Worm (Caenorhabditis elegans) whole organism, L4 larva: ENCODE results near the gene F55B11.6.

ENCODE experiments used
- Y48G9A.11 ChIP-seq: fragments of 200-800 bp; sonication (Bioruptor generic); IDR thresholded peaks from 2 replicates; pipeline ENCODE4 v1.3.6; 2022; ENCODE audit warnings: missing genetic modification reagents, missing genetic modification characterization, missing compliant biosample characterization
- Y5F2A.4 ChIP-seq: fragments of 200-800 bp; sonication (Bioruptor generic); optimal IDR thresholded peaks from 2 replicates; lab custom pipeline; 2018; ENCODE audit warnings: mild to moderate bottlenecking, missing genetic modification characterization, missing compliant biosample characterization
- ZK337.2 ChIP-seq: fragments of 200-800 bp; sonication (Bioruptor generic); IDR thresholded peaks from 2 replicates; pipeline ENCODE4 v1.3.6; 2022; ENCODE audit warnings: missing genetic modification reagents, missing genetic modification characterization, missing compliant biosample characterization
- aha-1 ChIP-seq: fragments of 150-350 bp; peaks from one replicate; lab custom pipeline; 2014; ENCODE audit warnings: missing biosample characterization, missing genetic modification characterization
- ama-1 ChIP-seq: fragments of 150-350 bp; optimal IDR thresholded peaks from 2 replicates; lab custom pipeline; 2014; ENCODE audit warnings: inconsistent platforms, mixed read lengths
- ceh-20 ChIP-seq: fragments of 200-800 bp; sonication (Bioruptor generic); IDR thresholded peaks from 2 replicates; pipeline ENCODE4 v1.3.6; 2022; ENCODE audit warnings: missing genetic modification reagents, missing genetic modification characterization, missing compliant biosample characterization
- ces-1 ChIP-seq: fragments of 150-350 bp; sonication (generic microtip); optimal IDR thresholded peaks from 4 replicates; lab custom pipeline; 2014; ENCODE audit warnings: missing biosample characterization, missing genetic modification reagents, missing genetic modification characterization
- dmd-6 ChIP-seq: fragments of 200-800 bp; sonication (Bioruptor generic); IDR thresholded peaks from 2 replicates; pipeline ENCODE4 v1.3.6; 2022; ENCODE audit warnings: missing genetic modification reagents, missing genetic modification characterization, missing compliant biosample characterization
- egl-43 ChIP-seq: fragments of 200-800 bp; sonication (Bioruptor generic); IDR thresholded peaks from 2 replicates; pipeline ENCODE4 v1.3.6; 2022; ENCODE audit warnings: missing genetic modification reagents, missing genetic modification characterization, missing compliant biosample characterization
- hif-1 ChIP-seq, 2 experiments: sonication (generic microtip); optimal IDR thresholded peaks; 2 replicates each; lab custom pipeline; 2016 to 2017; ENCODE audit warnings: missing compliant biosample characterization in 2 of 2, missing genetic modification characterization in 2 of 2, missing genetic modification reagents in 2 of 2, missing genotype in 2 of 2, mild to moderate bottlenecking in 1 of 2
- hlh-11 ChIP-seq: fragments of 200-800 bp; sonication (Bioruptor generic); optimal IDR thresholded peaks from 2 replicates; lab custom pipeline; 2018; ENCODE audit warnings: mild to moderate bottlenecking, missing genetic modification characterization, missing compliant biosample characterization
- hlh-30 ChIP-seq: sonication (generic microtip); optimal IDR thresholded peaks from 2 replicates; lab custom pipeline; 2017; ENCODE audit warnings: antibody characterized with exemption, mild to moderate bottlenecking, missing genetic modification characterization, missing compliant biosample characterization; ENCODE audit not compliant: insufficient read depth
- lim-7 ChIP-seq: fragments of 200-800 bp; sonication (Bioruptor generic); IDR thresholded peaks from 2 replicates; pipeline ENCODE4 v1.3.6; 2022; ENCODE audit warnings: missing genetic modification characterization, missing compliant biosample characterization
- lin-13 ChIP-seq: fragments of 150-350 bp; optimal IDR thresholded peaks from 2 replicates; lab custom pipeline; 2014; ENCODE audit warnings: missing biosample characterization, missing genetic modification reagents, missing genetic modification characterization
- lin-38 ChIP-seq: fragments of 200-800 bp; sonication (Bioruptor generic); IDR thresholded peaks from 2 replicates; pipeline ENCODE4 v1.3.6; 2022; ENCODE audit warnings: missing genetic modification reagents, missing genetic modification characterization, missing compliant biosample characterization
- madf-5 ChIP-seq, 2 experiments: fragments of 200-800 bp; sonication (Bioruptor generic); IDR thresholded peaks; 2 replicates each; pipeline ENCODE4 v1.3.6; 2022; ENCODE audit warnings: missing compliant biosample characterization in 2 of 2, missing genetic modification characterization in 2 of 2
- mdt-29 ChIP-seq: fragments of 200-800 bp; sonication (Bioruptor generic); IDR thresholded peaks from 2 replicates; pipeline ENCODE4 v1.3.6; 2022; ENCODE audit warnings: missing genetic modification reagents, missing genetic modification characterization, missing compliant biosample characterization
- mxl-3 ChIP-seq: fragments of 200-800 bp; sonication (Bioruptor generic); optimal IDR thresholded peaks from 2 replicates; lab custom pipeline; 2018; ENCODE audit warnings: mild to moderate bottlenecking, missing genetic modification characterization, missing compliant biosample characterization
- nhr-102 ChIP-seq: sonication (generic microtip); optimal IDR thresholded peaks from 2 replicates; lab custom pipeline; 2016; ENCODE audit warnings: mild to moderate bottlenecking, missing genetic modification characterization, moderate library complexity, missing compliant biosample characterization
- nhr-25 ChIP-seq: sonication (generic microtip); optimal IDR thresholded peaks from 2 replicates; lab custom pipeline; 2017; ENCODE audit warnings: missing genetic modification characterization, mild to moderate bottlenecking, missing compliant biosample characterization, antibody characterized with exemption, moderate library complexity, borderline replicate concordance; ENCODE audit not compliant: insufficient read depth
- nhr-28 ChIP-seq: fragments of 150-350 bp; optimal IDR thresholded peaks from 2 replicates; lab custom pipeline; 2014; ENCODE audit warnings: missing biosample characterization, missing genetic modification characterization
- pha-4 ChIP-seq, 2 experiments: fragments of 150-350 bp in 1 of 2; fragments of 200-800 bp in 1 of 2; sonication (Bioruptor generic) in 1 of 2; IDR thresholded peaks in 1 of 2; optimal IDR thresholded peaks in 1 of 2; 2 replicates each; pipeline versions ENCODE4 v1.3.6 to Lab custom; 2014 to 2022; ENCODE audit warnings: missing genetic modification characterization in 2 of 2, missing genetic modification reagents in 2 of 2, missing biosample characterization in 1 of 2, missing compliant biosample characterization in 1 of 2
- rbr-2 ChIP-seq: sonication (generic microtip); optimal IDR thresholded peaks from 2 replicates; lab custom pipeline; 2016; ENCODE audit warnings: missing genotype, missing genetic modification characterization, missing compliant biosample characterization
- set-16 ChIP-seq: fragments of 200-800 bp; sonication (Bioruptor generic); IDR thresholded peaks from 2 replicates; pipeline ENCODE4 v1.3.6; 2022; ENCODE audit warnings: missing genetic modification reagents, missing genetic modification characterization, missing compliant biosample characterization
- snpc-1.2 ChIP-seq: fragments of 200-800 bp; sonication (Bioruptor generic); IDR thresholded peaks from 2 replicates; pipeline ENCODE4 v1.3.6; 2022; ENCODE audit warnings: missing genetic modification reagents, missing genetic modification characterization, missing compliant biosample characterization
- unc-62 ChIP-seq, 3 experiments: fragments of 150-350 bp in 1 of 3; sonication (generic microtip); optimal IDR thresholded peaks in 2 of 3; peaks in 1 of 3; 1 replicate in 1 of 3; 2 replicates in 2 of 3; lab custom pipeline; 2014 to 2017; ENCODE audit warnings: missing biosample characterization in 3 of 3, missing genetic modification characterization in 3 of 3, missing genetic modification reagents in 3 of 3, missing genotype in 1 of 3
- ztf-7 ChIP-seq: fragments of 150-350 bp; optimal IDR thresholded peaks from 2 replicates; lab custom pipeline; 2014; ENCODE audit warnings: missing biosample characterization, missing genetic modification characterization

F55B11.6 gene

DNA sequence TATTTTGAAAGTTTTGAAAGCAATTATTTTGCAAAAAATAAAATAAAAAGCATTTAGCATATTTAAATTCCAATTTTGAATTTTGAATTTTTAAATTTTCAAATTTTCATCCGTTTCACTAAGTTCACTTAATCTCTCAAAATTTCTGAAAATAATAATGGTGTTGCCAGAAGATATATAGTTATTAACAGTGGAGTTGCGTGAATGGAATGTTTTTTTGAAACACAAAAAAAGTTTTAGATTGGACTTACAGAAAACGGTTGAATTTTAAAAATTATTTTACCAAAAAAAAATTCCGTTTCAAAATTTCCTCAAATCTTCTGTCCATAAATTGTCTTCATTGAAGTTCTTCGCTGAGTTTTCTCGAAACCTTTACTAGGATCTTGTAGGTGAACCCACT lies 25.8 kb downstream of the F55B11.6 start:
- TF ChIP-seq snpc-1.2 = peak; percentile 74; the same call in 1 of the 2 replicates
- TF ChIP-seq hlh-11 (tag; lab: Kevin White, UChicago) = no peak

DNA sequence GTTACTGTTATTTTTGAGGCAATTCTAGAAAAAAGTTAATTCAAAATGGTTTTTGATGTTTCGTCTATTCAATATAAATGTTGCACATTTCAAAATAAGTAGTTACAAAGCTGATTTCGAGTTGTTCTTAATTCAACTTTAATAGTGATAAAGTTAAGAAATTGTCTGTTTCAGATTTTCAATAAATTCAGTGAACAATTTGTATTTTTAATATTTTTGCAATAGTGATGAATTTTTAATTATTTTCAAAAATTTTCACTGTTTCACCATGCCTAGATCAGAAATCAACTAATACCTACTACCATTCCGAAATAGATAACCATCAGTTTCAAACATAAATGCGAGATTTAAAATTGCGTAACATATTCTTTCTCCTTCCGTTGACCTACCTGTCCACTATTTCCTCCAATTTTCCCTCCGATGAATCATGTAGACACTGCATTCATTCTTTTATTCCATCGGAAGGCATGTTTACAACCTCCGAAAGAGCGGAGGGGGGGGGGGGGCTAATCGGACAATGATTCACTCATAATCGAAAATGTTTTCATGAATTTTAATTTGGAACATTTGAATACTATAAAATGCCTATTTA lies 26.9 kb downstream of the F55B11.6 start:
- TF ChIP-seq snpc-1.2 (peak; percentile 64; the same call in 1 of the 2 replicates), Y48G9A.11 (GFP tag; lab: Robert Waterston, UW) (no peak), unc-62 (GFP tag; optimal IDR thresholded peaks at IDR 0.05 in 1 of 2; lab: Kevin White, UChicago) (peak in 1 of 2 experiments; percentile 22), unc-62 (tag; optimal IDR thresholded peaks at IDR 0.05; lab: Kevin White, UChicago) (no peak)
- TF ChIP-seq, all 104 proteins: peak for 2

DNA sequence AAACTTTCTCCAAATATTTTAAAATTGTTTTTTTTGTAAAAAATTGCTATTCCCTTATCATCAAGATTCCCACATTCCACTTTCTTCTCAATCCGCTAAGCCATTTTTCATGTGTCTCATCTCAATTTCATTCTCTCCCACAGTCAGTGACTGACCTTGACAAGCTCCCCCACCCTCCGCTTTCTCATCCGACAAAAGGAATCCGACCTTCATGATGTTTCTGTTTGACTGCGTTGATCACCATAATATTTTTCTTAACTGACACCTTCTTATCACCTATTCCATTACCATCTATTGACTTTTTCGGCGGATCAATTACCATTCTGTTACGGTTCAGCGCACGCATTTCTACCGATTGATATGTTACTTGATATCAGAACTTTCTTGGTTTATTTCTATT lies 28.0 kb downstream of the F55B11.6 start:
- TF ChIP-seq unc-62 (GFP tag; optimal IDR thresholded peaks at IDR 0.05 in 1 of 2; lab: Kevin White, UChicago) (peak in 1 of 2 experiments; percentile 62), unc-62 (tag; optimal IDR thresholded peaks at IDR 0.05; lab: Kevin White, UChicago) (no peak), nhr-28 (tag; lab: Kevin White, UChicago) (peak; percentile 49), lin-13 (GFP tag; lab: Kevin White, UChicago) (no peak), ZK337.2 (no peak), egl-43 (GFP tag; lab: Robert Waterston, UW) (no peak), nhr-25 (peak; percentile 11)
- TF ChIP-seq, all 104 proteins: peak for 3

DNA sequence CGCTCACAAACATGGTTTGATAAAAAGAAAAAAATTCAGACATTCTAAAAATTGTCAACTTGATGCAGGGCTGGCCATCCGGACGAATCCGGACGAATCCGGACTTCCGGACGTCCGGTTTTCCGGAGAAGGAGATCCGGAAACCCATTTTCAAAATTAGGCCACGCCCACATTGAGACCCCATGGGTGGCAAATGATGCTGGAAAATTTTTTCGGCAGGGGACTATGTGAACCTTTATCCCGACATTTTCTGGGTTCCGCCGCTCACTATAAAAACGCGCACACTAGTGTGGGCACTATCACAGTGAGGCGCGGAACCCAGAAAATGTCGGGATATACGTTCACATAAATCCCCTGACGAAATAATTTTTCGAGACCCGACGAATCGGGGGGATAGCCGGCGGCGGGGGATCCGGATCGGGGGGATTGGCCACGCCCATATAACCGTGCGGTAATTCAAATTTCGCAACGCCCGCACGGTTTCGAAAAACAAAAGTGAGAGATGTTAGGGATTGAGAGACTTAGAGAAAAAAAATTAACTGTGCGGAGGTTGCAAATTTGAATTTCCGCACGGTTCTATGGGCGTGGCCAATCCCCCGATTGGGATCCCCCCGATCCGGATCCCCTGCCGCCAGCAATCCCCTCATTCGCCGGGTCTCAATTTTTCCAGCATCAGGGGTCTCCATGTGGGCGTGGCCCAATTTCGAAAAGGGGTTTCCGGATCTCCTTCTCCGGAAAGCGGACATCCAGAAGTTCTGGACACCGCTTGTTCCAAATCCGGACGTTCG lies 29.1 kb downstream of the F55B11.6 start:
- TF ChIP-seq ztf-7 (tag; lab: Kevin White, UChicago) = no peak
- no peak for TF ChIP-seq nhr-102 (tag; lab: Kevin White, UChicago)
- 0 out of 2 replicates have a peak, but pooled peaks have one; percentile 26 for TF ChIP-seq pha-4 (GFP tag; IDR thresholded peaks at IDR 0.05; lab: Robert Waterston, UW)
- no peak for TF ChIP-seq pha-4 (tag; optimal IDR thresholded peaks at IDR 0.05; lab: Kevin White, UChicago)
- TF ChIP-seq mdt-29 = 0 out of 2 replicates have a peak, but pooled peaks have one; percentile 18
- TF ChIP-seq hif-1 (tag; optimal IDR thresholded peaks at IDR 0.05; lab: Kevin White, UChicago) = no peak
- TF ChIP-seq set-16 (GFP tag; lab: Robert Waterston, UW) = peak; percentile 80
- TF ChIP-seq ceh-20 (GFP tag; lab: Robert Waterston, UW) = no peak
- TF ChIP-seq rbr-2 (tag; lab: Kevin White, UChicago) = no peak
- TF ChIP-seq lin-38 (GFP tag; lab: Robert Waterston, UW) = peak; percentile 48; the same call in 1 of the 2 replicates
- TF ChIP-seq dmd-6 (GFP tag; lab: Robert Waterston, UW) = no peak
- peak; percentile 96 for TF ChIP-seq snpc-1.2

DNA sequence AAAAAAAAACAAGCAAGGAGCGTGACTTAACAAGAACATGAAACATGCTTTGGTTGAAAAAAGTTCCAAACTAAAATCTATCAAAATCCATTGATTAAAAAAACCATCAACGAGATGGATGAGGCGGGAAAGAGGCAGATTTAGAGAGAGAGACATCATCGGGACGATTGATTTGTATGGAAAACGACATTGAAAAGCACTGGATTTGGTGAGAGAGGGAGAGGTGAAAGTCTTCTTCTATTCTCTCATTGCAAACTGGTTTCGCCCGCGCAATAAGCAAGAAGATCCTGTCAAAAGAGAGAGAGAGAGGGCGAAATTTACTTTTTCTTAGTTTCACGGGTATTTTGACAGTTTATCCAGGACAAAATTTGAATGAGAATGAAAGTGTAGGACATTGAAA lies 31.9 kb downstream of the F55B11.6 start:
- TF ChIP-seq Y5F2A.4 (no peak), nhr-28 (tag; lab: Kevin White, UChicago) (peak; percentile 1), ztf-7 (tag; lab: Kevin White, UChicago) (no peak), aha-1 (tag; lab: Kevin White, UChicago) (peak; percentile 14), snpc-1.2 (no peak)

DNA sequence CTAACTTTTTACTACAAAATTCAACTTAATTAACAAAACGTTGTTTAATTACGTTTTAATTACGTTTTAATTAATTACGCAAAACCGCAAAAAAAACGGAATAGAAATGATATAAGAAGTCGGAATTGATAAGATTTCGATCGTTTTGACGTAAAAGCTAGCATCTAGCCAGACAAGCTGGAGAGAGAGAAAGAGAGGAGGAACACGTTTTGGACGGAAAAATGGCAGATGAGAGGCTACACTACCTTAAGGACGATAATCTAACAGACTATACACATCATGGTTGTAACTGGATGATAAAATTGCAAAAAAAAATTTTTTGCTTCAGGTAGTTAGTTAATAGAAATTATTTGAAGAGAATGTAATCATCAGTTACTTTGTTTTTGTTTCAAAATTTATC lies 32.8 kb downstream of the F55B11.6 start:
- peak in 1 of 2 experiments; percentile 56 for TF ChIP-seq unc-62 (GFP tag; optimal IDR thresholded peaks at IDR 0.05 in 1 of 2; lab: Kevin White, UChicago)
- TF ChIP-seq unc-62 (tag; optimal IDR thresholded peaks at IDR 0.05; lab: Kevin White, UChicago) = no peak
- TF ChIP-seq hlh-30 (tag; lab: Kevin White, UChicago) = no peak
- no peak for TF ChIP-seq mxl-3

DNA sequence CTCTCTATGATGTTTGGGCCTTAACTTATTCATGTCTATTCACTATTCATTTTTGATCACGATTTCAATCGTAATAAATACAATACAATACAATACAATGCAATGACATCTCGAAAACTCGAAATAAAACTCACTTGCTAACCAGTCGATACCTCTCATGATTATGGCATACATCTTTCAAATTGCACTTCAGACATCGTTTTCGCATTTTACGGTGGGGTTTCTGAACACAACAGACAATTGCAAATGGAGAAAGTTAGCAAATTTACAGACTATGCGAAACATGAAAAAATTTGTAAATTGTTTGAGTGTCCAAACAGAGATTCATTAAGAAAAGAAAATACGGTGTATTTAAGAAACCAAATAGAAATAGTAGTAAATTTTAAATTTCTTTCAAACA lies 33.6 kb downstream of the F55B11.6 start, which contains the start of gene paqr-3:
TSS of gene paqr-3 (minus strand) at position 210 of the 400 bp plus-strand sequence.
- TF ChIP-seq snpc-1.2 (peak; percentile 78), ama-1 (lab: Kevin White, UChicago) (no peak), hlh-30 (tag; lab: Kevin White, UChicago) (no peak), ces-1 (no peak), madf-5 (GFP tag; IDR thresholded peaks at IDR 0.05; lab: Robert Waterston, UW) (no peak), lim-7 (no peak)
